Worm (Caenorhabditis elegans) whole organism, dauer: ENCODE results near the gene Y39B6A.9.

Source experiments
- unc-62 ChIP-seq: sonication (generic microtip); optimal IDR thresholded peaks from 2 replicates; lab custom pipeline; 2017; ENCODE audit warnings: missing biosample characterization, missing genetic modification reagents, missing genetic modification characterization

Gene Y39B6A.9

DNA sequence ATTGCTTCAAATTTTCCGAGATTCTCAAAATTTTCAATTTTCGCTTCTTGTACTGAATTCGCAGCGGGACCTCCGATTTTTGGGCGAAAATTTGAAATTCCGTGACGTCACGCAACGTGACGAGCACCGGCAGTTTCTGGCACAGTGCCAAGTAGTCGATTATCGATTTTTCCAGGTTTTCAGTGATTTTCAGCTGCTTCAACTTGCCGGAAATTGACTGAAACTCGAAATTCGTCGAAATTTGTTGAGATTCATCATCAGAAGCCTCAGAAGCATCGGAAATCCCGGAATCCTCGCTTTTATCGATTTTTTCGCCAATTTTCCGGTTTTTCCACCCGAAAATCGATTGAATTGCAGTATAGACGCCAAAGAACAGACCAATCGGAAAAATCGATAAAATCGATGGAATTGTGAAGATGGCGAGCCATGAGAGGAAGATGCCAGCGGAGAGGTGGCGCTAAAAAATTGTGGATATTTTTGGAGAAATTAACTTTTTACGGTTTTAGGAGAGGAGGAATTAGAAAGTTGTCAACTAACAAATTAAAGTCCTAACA is 4.4 kb upstream of the Y39B6A.9 start:
- TF ChIP-seq unc-62 (GFP tag; lab: Kevin White, UChicago) = no peak

DNA sequence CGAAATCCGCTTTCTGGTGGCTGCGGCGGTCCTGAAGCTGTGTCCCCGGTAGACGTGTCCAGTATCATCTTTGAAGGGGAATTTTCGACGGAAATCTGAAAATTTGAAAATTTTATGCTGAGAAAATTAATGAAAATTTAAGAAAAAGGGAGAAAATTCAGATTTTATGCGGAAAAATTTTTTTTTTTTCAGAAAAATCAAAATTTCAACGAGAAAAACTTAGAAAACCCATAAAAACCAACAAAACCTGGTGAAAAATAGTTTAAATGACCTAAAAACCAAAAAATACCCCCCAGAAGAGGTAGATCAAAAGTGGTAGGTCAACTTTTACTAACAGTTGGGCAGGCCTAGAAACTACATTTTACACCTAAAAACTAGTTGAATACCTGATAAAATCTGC is 2.8 kb upstream of the Y39B6A.9 start, which contains the start of gene Y39B6A.10:
Gene Y39B6A.10 (minus strand): TSS at position 101 of the 400 bp plus-strand sequence.
- TF ChIP-seq unc-62 (GFP tag; lab: Kevin White, UChicago) = no peak

DNA sequence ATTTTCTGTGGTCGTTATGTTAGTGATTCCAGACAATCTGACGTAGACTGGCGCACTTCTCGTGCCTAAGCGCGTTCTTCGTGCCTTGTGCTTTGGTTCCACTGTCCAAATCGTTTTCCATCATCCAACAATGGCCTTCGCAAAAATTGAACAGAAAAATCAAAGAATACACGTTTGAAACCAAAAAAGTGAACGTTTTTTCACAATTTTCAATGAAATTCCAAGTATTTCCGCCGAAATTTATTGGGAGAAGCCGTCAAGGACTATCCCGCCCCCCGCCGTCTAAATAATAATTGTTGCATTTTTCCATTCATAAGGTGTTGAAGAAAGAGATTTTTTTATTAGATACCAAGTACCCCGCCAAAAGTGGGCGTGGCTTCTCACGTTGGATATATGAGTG is 4.2 kb downstream of the Y39B6A.9 start, which contains the start of gene cpg-23:
Gene cpg-23 (plus strand): TSS at position 301 of the 400 bp plus-strand sequence.
- no peak for TF ChIP-seq unc-62 (GFP tag; lab: Kevin White, UChicago)

DNA sequence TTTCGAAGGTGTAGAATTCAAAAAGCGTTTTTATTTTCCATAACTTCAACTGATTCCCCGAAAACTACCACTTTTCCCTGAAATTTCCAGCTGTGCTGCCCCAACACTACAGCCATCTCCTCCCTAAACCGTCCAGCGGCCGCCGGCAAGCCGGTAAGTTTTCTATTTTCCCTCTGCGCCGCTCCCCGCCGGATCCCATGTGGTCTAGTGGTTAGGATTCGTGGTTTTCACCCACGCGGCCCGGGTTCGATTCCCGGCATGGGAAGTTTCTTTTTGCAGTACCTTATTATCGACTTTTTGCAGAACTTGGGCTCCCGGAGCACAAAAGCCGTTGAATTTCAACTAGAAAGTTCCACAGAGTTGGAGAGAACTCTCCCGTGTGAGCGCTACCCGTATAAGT is 6.3 kb downstream of the Y39B6A.9 start:
- TF ChIP-seq unc-62 (GFP tag; lab: Kevin White, UChicago) = no peak

DNA sequence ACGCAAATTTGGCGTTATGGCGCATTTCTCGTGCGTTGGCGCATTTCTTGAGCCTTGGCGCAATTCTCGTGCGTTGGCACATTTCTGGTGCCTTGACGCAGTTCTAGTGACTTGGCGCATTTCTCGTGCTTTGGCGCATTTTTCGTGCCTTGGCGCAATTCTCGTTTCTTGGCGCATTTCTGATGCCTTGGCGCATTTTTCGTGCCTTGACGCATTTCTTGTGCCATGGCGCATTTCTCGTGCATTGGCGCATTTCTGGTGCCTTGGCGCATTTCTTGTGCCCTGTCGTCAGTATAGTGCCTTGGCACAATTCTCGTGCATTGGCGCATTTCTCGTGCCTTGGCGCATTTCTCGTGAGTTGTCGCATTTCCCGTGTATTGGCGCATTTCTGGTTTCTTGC is 12.0 kb downstream of the Y39B6A.9 start:
- TF ChIP-seq unc-62 (GFP tag; lab: Kevin White, UChicago) = no peak

DNA sequence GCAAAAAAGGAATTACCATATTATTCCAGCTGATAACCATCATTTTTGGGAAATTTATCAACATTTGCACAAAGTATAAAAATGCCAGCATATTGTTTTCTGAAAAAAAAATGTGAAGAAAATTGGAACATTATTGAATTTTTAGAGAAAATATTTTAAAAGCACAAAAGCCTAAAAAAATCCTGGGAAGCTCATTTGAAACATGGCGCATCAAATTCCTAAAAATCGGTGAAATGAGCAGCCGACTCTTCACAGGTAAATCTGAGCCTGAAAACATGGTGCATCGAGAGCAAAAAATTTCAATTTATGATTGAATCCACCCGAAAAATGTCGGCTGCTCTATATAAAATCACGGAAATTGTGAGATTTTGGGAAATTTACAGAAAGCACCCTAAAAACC is 12.8 kb downstream of the Y39B6A.9 start, which contains the start of gene Y39B6A.7:
Gene Y39B6A.7 (minus strand): TSS at position 101 of the 400 bp plus-strand sequence.
- TF ChIP-seq unc-62 (GFP tag; lab: Kevin White, UChicago) = no peak

DNA sequence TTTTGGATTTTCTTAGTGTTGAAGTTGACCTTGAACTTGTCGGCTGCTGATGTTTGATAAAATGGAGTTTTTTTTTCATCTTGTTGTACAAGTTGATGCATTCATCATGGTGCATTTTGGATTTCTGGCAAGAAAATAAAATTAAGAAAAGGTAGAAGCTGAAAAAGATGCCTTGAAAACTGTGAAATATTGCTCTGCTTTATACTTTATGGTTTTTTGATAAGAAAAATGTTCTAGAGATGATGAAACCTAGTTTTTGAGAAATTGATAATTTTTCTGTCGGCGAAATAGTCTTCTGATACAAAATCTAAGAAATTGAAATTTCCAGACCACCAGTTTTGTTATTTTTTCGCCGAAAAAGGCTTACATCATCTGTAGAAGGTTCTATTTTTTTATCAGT is 16.0 kb downstream of the Y39B6A.9 start, which contains the start of gene Y39B6A.69:
Gene Y39B6A.69 (minus strand): TSS at position 101 of the 400 bp plus-strand sequence.
- TF ChIP-seq unc-62 (GFP tag; lab: Kevin White, UChicago) = no peak

DNA sequence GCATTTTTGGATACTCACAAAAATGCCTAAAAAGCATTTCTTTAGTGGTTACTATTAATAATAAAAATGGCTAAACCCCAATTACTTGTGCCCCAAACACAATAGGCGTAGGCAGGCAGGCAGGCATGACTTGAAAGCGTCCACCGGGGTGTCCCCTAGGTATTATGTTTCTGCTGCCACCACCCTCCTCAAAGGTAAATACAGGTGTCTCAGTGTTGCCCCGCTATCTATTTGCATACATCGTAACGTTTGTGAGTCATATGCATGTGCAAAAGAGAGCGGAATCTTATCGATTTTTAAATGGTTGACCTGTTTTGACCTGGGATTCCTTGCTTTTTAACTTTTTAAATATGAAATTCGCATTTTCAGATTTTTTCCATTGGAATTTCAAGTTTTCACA is 16.9 kb downstream of the Y39B6A.9 start:
- TF ChIP-seq unc-62 (GFP tag; lab: Kevin White, UChicago) = no peak

DNA sequence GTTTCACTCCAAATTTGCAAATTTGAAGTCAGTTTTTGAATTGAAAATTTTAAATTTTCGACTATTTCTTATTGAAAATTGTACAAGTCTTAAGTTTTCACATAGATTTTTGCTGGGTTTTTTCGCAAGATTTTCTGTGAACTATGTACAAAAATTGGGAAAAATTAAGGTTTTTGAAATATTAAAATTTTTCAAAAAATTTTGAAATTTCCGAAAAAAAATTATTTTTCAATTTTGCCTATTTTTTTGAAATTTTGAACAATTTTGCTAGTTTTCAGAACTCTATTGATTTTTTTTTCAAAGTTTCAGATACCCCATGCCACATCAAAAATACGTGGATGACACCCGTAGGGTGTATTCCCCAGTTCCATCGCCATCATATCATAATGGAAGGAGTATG is 17.5 kb downstream of the Y39B6A.9 start, which contains the start of gene tsp-13:
Gene tsp-13 (plus strand): TSS at position 301 of the 400 bp plus-strand sequence.
- TF ChIP-seq unc-62 (GFP tag; lab: Kevin White, UChicago) = no peak

DNA sequence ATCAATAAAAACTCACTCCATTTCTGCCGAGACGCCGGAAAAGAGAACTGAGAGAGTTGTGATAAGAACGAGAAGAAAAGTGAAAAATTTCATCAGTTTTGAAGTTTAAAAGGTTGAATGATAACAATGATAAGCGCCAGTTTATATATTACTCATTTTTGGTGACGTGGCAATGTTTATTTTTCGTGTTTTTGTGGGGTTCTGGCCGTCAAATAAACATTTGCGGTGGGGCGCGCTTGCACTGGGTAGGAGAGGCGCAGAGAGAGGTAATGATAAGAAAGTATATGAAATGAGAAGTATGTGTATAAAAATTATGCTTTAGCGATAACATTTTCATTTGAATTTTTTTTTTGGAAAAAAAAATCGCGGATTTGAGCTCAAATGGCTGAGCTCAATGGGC is 22.4 kb downstream of the Y39B6A.9 start, which contains the start of gene Y39B6A.5:
Gene Y39B6A.5 (minus strand): TSS at position 214 of the 400 bp plus-strand sequence.
- no peak for TF ChIP-seq unc-62 (GFP tag; lab: Kevin White, UChicago)

DNA sequence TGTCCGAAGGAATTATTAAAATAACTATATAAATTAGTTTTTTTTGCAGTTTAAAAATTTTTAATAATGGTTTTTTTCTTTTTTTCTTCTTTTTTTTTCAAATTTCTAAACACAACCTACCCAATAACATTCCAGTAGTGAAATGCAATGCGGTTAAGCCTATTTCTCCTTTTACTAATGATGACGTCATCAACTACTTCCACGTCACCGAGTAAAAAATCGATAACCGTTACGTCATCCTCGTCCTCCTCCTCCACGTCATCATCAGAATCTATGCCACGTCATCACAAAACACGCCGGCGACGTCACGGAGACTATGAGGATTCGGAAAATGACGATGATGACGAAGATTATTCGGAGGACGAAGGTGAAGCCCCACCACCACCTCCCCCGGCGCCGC is 38.3 kb downstream of the Y39B6A.9 start, which contains the start of gene hot-2:
Gene hot-2 (plus strand): TSS at position 134 of the 400 bp plus-strand sequence.
- TF ChIP-seq unc-62 (GFP tag; lab: Kevin White, UChicago) = no peak

DNA sequence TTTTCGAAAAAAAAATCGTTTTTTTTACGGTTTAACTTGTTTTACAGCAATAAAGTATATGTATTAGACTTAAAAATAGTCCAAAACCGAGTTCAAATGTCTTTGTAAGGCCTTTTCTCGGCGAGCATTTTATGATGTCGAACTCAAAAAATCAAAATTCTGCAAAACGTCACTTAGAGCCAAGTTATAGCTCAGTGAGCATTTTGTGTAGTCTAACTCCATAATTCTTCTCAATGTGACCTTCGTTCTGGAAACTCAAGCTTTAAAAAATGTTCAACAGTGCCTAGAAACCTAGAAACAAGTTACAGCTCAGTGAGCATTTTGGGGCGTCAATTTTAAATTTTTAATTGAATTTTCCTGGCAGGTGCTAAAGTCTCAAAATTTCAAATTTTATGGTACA is 39.4 kb downstream of the Y39B6A.9 start:
- TF ChIP-seq unc-62 (GFP tag; lab: Kevin White, UChicago) = no peak

DNA sequence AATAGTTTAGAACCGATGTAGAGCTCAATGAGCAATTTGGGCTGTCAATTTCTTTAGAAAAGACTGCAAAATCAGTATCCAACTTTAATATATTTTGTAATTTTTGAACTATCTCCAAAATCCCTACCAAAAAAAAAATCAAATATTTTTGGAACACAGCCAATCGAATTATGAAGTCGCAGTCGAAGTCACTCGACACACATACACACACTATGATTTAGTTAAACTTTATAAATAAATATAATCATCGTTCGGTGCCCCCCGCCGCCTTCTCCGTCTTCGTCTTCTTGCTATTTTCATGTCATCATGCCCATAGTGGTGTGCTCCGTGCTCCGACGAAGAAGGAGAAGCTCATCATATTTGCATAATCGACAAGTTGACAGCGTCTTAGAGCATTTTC is 40.8 kb downstream of the Y39B6A.9 start:
- TF ChIP-seq unc-62 (GFP tag; lab: Kevin White, UChicago) = no peak

DNA sequence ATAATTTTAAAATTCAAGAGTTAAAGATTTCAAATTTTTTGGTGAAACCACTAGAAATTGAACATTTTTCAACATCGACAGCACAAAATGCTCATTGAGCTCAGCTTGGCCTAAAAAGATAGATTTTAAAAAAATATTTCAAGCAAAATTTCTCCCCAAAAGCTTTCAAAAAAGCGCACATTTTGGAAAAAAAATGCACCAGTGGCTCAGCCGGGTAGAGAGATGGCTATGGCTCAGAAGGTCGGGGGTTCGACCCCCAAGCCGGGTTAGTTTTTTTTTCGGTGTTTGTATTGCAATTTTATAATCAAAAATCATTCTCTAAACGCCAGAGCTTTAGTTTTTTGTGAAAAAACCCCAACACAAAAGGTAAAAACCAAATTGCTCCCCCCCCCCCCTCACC is 41.5 kb downstream of the Y39B6A.9 start:
- no peak for TF ChIP-seq unc-62 (GFP tag; lab: Kevin White, UChicago)

DNA sequence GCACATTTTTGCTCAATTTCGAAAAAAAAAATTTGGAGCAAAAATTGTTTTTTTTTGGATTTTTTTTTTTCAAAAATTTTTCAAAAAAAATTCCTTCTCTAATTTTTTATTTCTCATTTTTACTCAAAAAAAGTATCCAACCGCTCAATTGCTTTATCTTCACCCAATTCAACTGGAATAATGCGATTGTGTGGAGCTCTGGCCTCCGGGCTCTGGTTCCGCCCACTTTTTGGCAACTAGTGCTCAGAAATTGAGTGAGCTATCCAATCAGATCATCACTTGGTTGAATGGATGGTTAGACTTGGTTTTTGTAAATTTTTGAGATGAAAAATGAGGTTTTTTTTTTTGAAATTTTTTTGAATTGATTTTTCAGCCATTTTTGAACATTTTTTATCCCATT is 42.6 kb downstream of the Y39B6A.9 start:
- no peak for TF ChIP-seq unc-62 (GFP tag; lab: Kevin White, UChicago)

DNA sequence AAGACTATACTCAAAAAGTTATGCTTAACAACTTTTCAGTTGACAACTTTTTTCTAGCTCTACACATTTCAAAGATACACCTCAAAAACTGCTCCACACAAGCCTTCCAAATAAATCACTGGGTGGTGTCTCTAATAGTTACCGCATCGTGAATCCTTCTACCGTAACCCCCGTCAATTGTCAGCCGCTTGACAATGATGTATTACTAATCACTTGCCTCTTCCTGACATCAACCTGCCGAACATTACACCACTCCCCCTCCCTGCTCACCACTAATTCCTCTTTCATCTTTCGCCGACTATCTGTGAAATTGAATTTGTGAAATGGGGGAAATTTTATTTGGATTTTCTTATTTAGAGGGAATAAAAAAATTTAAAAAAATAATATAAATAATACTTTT is 45.4 kb downstream of the Y39B6A.9 start:
- no peak for TF ChIP-seq unc-62 (GFP tag; lab: Kevin White, UChicago)
